Worm (Caenorhabditis elegans) whole organism, young adult: ENCODE measurements around the gene aqp-1.

Source experiments
- F37B4.10 ChIP-seq: fragments of 200-800 bp; sonication (Bioruptor generic); IDR thresholded peaks from 2 replicates; pipeline ENCODE4 v1.3.6; 2022; ENCODE audit warnings: missing genetic modification characterization, missing compliant biosample characterization
- ceh-100 ChIP-seq: fragments of 200-800 bp; sonication (Bioruptor generic); IDR thresholded peaks from 2 replicates; pipeline ENCODE4 v1.3.6; 2022; ENCODE audit warnings: missing genetic modification reagents, missing genetic modification characterization, missing compliant biosample characterization
- nhr-90 ChIP-seq: sonication (generic microtip); optimal IDR thresholded peaks from 2 replicates; lab custom pipeline; 2016; ENCODE audit warnings: missing genotype, mild to moderate bottlenecking, missing genetic modification characterization, missing compliant biosample characterization
- somi-1 ChIP-seq: fragments of 200-800 bp; sonication (Bioruptor generic); optimal IDR thresholded peaks from 2 replicates; lab custom pipeline; 2018; ENCODE audit warnings: mild to moderate bottlenecking, missing genetic modification characterization, missing compliant biosample characterization

DNA sequence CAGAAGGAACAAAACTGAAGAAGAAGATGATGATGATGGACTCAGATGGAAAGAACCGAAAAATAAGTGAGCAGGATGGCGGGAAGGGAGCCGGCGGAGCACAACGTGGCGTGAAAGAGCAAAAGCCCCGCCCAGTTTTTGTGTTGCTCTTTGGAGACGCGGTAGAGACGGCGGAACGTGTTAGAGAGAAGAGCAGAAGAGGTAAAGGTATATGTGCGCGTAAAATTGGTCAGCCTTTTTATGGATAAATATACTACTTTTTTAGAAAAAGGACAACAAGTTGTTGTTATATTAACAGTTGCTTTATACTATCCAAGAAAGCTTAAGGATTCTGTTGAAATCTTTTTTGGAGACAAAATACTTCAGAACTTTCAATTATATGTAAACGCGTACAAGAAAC is 21.1 kb downstream of the aqp-1 start, which contains the start of gene E04F6.10:
- no peak for TF ChIP-seq ceh-100
- no peak for TF ChIP-seq nhr-90 (tag; lab: Kevin White, UChicago)
- no peak for TF ChIP-seq somi-1 (GFP tag; lab: Kevin White, UChicago)
- TF ChIP-seq F37B4.10: no peak
